Fruit fly (Drosophila melanogaster) whole organism, embryonic: Measurements from ENCODE around the gene Pbgs.

Source experiments
- Blimp-1 ChIP-seq: fragments of 200-800 bp; sonication (Bioruptor generic); optimal IDR thresholded peaks from 3 replicates; lab custom pipeline; 2018; ENCODE audit warnings: missing biosample characterization, missing genetic modification characterization, mild to moderate bottlenecking, moderate library complexity, missing genetic modification reagents
- CG12769 ChIP-seq: fragments of 200-800 bp; sonication (Bioruptor generic); optimal IDR thresholded peaks from 2 replicates; lab custom pipeline; 2019; ENCODE audit warnings: missing biosample characterization, mild to moderate bottlenecking, missing genetic modification characterization, moderate library complexity
- CG18599 ChIP-seq: fragments of 200-800 bp; sonication (Bioruptor generic); optimal IDR thresholded peaks from 3 replicates; lab custom pipeline; 2017; ENCODE audit warnings: missing biosample characterization, missing genetic modification characterization, mild to moderate bottlenecking, moderate library complexity, missing genetic modification reagents
- CG2199 ChIP-seq: fragments of 200-800 bp; sonication (Bioruptor generic); IDR thresholded peaks from 3 replicates; pipeline ENCODE4 v1.3.6; 2022; ENCODE audit warnings: missing biosample characterization, missing genetic modification characterization
- CG2712 ChIP-seq: fragments of 200-800 bp; optimal IDR thresholded peaks from 3 replicates; lab custom pipeline; 2019; ENCODE audit warnings: missing biosample characterization, mild to moderate bottlenecking, missing genetic modification characterization, moderate library complexity
- CG30403 ChIP-seq: fragments of 200-800 bp; sonication (Bioruptor generic); optimal IDR thresholded peaks from 3 replicates; lab custom pipeline; 2016; ENCODE audit warnings: missing biosample characterization, missing genetic modification characterization
- CG4360 ChIP-seq: fragments of 200-800 bp; sonication (Bioruptor generic); IDR thresholded peaks from 2 replicates; pipeline ENCODE4 v1.3.6; 2022; ENCODE audit warnings: missing biosample characterization, missing genetic modification characterization
- CG5180 ChIP-seq: fragments of 200-800 bp; sonication (Bioruptor generic); optimal IDR thresholded peaks from 3 replicates; lab custom pipeline; 2017; ENCODE audit warnings: missing biosample characterization, missing genetic modification characterization, mild to moderate bottlenecking, moderate library complexity, missing genetic modification reagents
- CG7271 ChIP-seq: fragments of 200-800 bp; sonication (Bioruptor generic); optimal IDR thresholded peaks from 2 replicates; lab custom pipeline; 2018; ENCODE audit warnings: missing biosample characterization, mild to moderate bottlenecking, missing genetic modification characterization, moderate library complexity
- CG8359 ChIP-seq: fragments of 200-800 bp; sonication (Bioruptor generic); optimal IDR thresholded peaks from 2 replicates; lab custom pipeline; 2017; ENCODE audit warnings: missing biosample characterization, mild to moderate bottlenecking, missing genetic modification characterization, borderline replicate concordance
- CG9215 ChIP-seq: fragments of 200-800 bp; sonication (Bioruptor generic); IDR thresholded peaks from 2 replicates; pipeline ENCODE4 v1.3.6; 2022; ENCODE audit warnings: missing biosample characterization, missing genetic modification characterization
- Fer2 ChIP-seq: fragments of 200-800 bp; sonication (Bioruptor generic); optimal IDR thresholded peaks from 2 replicates; lab custom pipeline; 2018; ENCODE audit warnings: missing biosample characterization, mild to moderate bottlenecking, missing genetic modification characterization, moderate library complexity
- HLH3B ChIP-seq: fragments of 200-800 bp; sonication (Bioruptor generic); IDR thresholded peaks from 2 replicates; pipeline ENCODE4 v1.3.6; 2022; ENCODE audit warnings: missing biosample characterization, missing genetic modification characterization
- HmgD ChIP-seq: fragments of 200-800 bp; sonication (Bioruptor generic); optimal IDR thresholded peaks from 3 replicates; lab custom pipeline; 2016; ENCODE audit warnings: missing biosample characterization, missing genetic modification characterization
- MBD-R2 ChIP-seq: fragments of 200-800 bp; sonication (Bioruptor generic); IDR thresholded peaks from 2 replicates; pipeline ENCODE4 v1.3.6; 2022; ENCODE audit warnings: missing biosample characterization, missing genetic modification characterization
- MESR4 ChIP-seq: fragments of 200-800 bp; sonication (Bioruptor generic); optimal IDR thresholded peaks from 2 replicates; lab custom pipeline; 2018; ENCODE audit warnings: missing biosample characterization, mild to moderate bottlenecking, missing genetic modification characterization, moderate library complexity
- Med ChIP-seq: fragments of 200-800 bp; sonication (Bioruptor generic); peaks from one replicate; lab custom pipeline; 2016; ENCODE audit warnings: missing biosample characterization, missing genetic modification characterization, mild to moderate bottlenecking, inconsistent platforms, moderate library complexity
- Meics ChIP-seq: fragments of 200-800 bp; sonication (Bioruptor generic); optimal IDR thresholded peaks from 2 replicates; lab custom pipeline; 2017; ENCODE audit warnings: missing biosample characterization, mild to moderate bottlenecking, missing genetic modification characterization
- Pdp1 ChIP-seq, 2 experiments: fragments of 200-800 bp; sonication (Bioruptor generic); optimal IDR thresholded peaks; 3 replicates each; lab custom pipeline; 2016; ENCODE audit warnings: missing biosample characterization in 2 of 2, missing genetic modification characterization in 2 of 2, mild to moderate bottlenecking in 1 of 2, moderate library complexity in 1 of 2
- Rx ChIP-seq: fragments of 200-800 bp; sonication (Bioruptor generic); IDR thresholded peaks from 2 replicates; pipeline ENCODE4 v1.3.6; 2022; ENCODE audit warnings: missing biosample characterization, missing genetic modification characterization
- Sin3A ChIP-seq: fragments of >200 bp; optimal IDR thresholded peaks from 2 replicates; lab custom pipeline; 2018
- Six4 ChIP-seq: fragments of 200-800 bp; sonication (Bioruptor generic); optimal IDR thresholded peaks from 2 replicates; lab custom pipeline; 2016; ENCODE audit warnings: missing biosample characterization, missing genetic modification characterization
- Xrp1 ChIP-seq: fragments of 200-800 bp; sonication (Bioruptor generic); IDR thresholded peaks from 2 replicates; pipeline ENCODE4 v1.3.6; 2022; ENCODE audit warnings: missing biosample characterization, missing genetic modification characterization
- cg ChIP-seq: fragments of 200-800 bp; sonication (Bioruptor generic); optimal IDR thresholded peaks from 3 replicates; lab custom pipeline; 2019; ENCODE audit warnings: missing biosample characterization, mild to moderate bottlenecking, missing genetic modification characterization, moderate library complexity
- chm ChIP-seq: fragments of 200-800 bp; sonication (Bioruptor generic); IDR thresholded peaks from 2 replicates; pipeline ENCODE4 v1.3.6; 2022; ENCODE audit warnings: missing biosample characterization, missing genetic modification characterization
- corto ChIP-seq: fragments of 200-800 bp; sonication (Bioruptor generic); optimal IDR thresholded peaks from 2 replicates; lab custom pipeline; 2016; ENCODE audit warnings: missing biosample characterization, mild to moderate bottlenecking, missing genetic modification characterization, moderate library complexity
- dan ChIP-seq: fragments of 200-800 bp; sonication (Bioruptor generic); IDR thresholded peaks from 2 replicates; pipeline ENCODE4 v1.3.6; 2022; ENCODE audit warnings: missing biosample characterization, missing genetic modification characterization
- ind ChIP-seq: fragments of 200-800 bp; sonication (Bioruptor generic); optimal IDR thresholded peaks from 3 replicates; lab custom pipeline; 2016; ENCODE audit warnings: missing biosample characterization, missing genetic modification characterization
- lbe ChIP-seq: fragments of 200-800 bp; sonication (Bioruptor generic); optimal IDR thresholded peaks from 2 replicates; lab custom pipeline; 2016; ENCODE audit warnings: missing biosample characterization, mild to moderate bottlenecking, missing genetic modification characterization
- onecut ChIP-seq: fragments of 200-800 bp; sonication (Bioruptor generic); IDR thresholded peaks from 2 replicates; pipeline ENCODE4 v1.3.6; 2022; ENCODE audit warnings: missing biosample characterization, missing genetic modification characterization
- pan ChIP-seq, 4 experiments: fragments of >200 bp in 3 of 4; fragments of 200-800 bp in 1 of 4; sonication (Bioruptor generic) in 1 of 4; optimal IDR thresholded peaks in 3 of 4; IDR thresholded peaks in 1 of 4; 2 replicates each; pipeline versions ENCODE4 v1.3.6 to Lab custom; 2017 to 2022; ENCODE audit warnings: missing biosample characterization in 2 of 4, missing genetic modification characterization in 2 of 4, mixed read lengths in 1 of 4
- pho ChIP-seq: fragments of 200-800 bp; sonication (Bioruptor generic); optimal IDR thresholded peaks from 2 replicates; lab custom pipeline; 2016; ENCODE audit warnings: missing biosample characterization, missing genetic modification characterization
- phol ChIP-seq: fragments of 200-800 bp; sonication (Bioruptor generic); optimal IDR thresholded peaks from 3 replicates; lab custom pipeline; 2018; ENCODE audit warnings: missing biosample characterization, mild to moderate bottlenecking, missing genetic modification characterization, moderate library complexity
- sd ChIP-seq: fragments of 200-800 bp; sonication (Bioruptor generic); optimal IDR thresholded peaks from 3 replicates; lab custom pipeline; 2018; ENCODE audit warnings: missing biosample characterization, mild to moderate bottlenecking, missing genetic modification characterization, moderate library complexity
- sens ChIP-seq: fragments of 200-800 bp; sonication (Bioruptor generic); peaks from one replicate; lab custom pipeline; 2016; ENCODE audit warnings: missing biosample characterization, missing genetic modification characterization
- shn ChIP-seq: fragments of 200-800 bp; sonication (Bioruptor generic); optimal IDR thresholded peaks from 3 replicates; lab custom pipeline; 2016; ENCODE audit warnings: missing biosample characterization, missing genetic modification characterization
- sisA ChIP-seq: fragments of 200-800 bp; sonication (Bioruptor generic); IDR thresholded peaks from 2 replicates; pipeline ENCODE4 v1.3.6; 2022; ENCODE audit warnings: missing biosample characterization, missing genetic modification characterization
- sr ChIP-seq: fragments of 200-800 bp; sonication (Bioruptor generic); IDR thresholded peaks from 3 replicates; pipeline ENCODE4 v1.3.6; 2022; ENCODE audit warnings: missing biosample characterization, missing genetic modification characterization

Gene Pbgs

dm6 chr3L:12287370-12287769 lies 16.2 kb upstream of the Pbgs start (continued):
- TF ChIP-seq lbe: no peak
- TF ChIP-seq Rx (GFP tag; lab: Robert Waterston, UW): 0 out of 2 replicates have a peak, but pooled peaks have one; percentile 10
- peak; percentile 20 for TF ChIP-seq CG2712
- no peak for TF ChIP-seq CG8359 (GFP tag; lab: Kevin White, UChicago)
- no peak for TF ChIP-seq corto
- TF ChIP-seq CG18599 (GFP tag; lab: Kevin White, UChicago): no peak
- TF ChIP-seq CG9215: no peak
- TF ChIP-seq dan (GFP tag; lab: Robert Waterston, UW): no peak
- 0 out of 2 replicates have a peak, but pooled peaks have one; percentile 6 for TF ChIP-seq HLH3B (GFP tag; lab: Robert Waterston, UW)
- peak; percentile 28; the same call in 1 of the 2 replicates for TF ChIP-seq Xrp1 (GFP tag; lab: Robert Waterston, UW)
- TF ChIP-seq cg (GFP tag; lab: Kevin White, UChicago): no peak
- no peak for TF ChIP-seq Blimp-1 (GFP tag; lab: Kevin White, UChicago)
- 0 out of 2 replicates have a peak, but pooled peaks have one; percentile 11 for TF ChIP-seq sisA (GFP tag; lab: Robert Waterston, UW)
- no peak for TF ChIP-seq pho
- TF ChIP-seq CG7271: no peak
- no peak for TF ChIP-seq Six4
- peak; percentile 62 for TF ChIP-seq sens (GFP tag; lab: Kevin White, UChicago)
- no peak for TF ChIP-seq pan (optimal IDR thresholded peaks at IDR 0.05; lab: Kevin White, UChicago)
- peak in 1 of 2 experiments; percentile 31 for TF ChIP-seq pan (GFP tag; optimal IDR thresholded peaks at IDR 0.05 in 1 of 2, IDR thresholded peaks at IDR 0.05 in 1 of 2)
- TF ChIP-seq phol (tag; lab: Kevin White, UChicago): peak; percentile 8
- no peak for TF ChIP-seq Meics (GFP tag; lab: Kevin White, UChicago)
- no peak for TF ChIP-seq MBD-R2
- TF ChIP-seq CG2199 (GFP tag; lab: Robert Waterston, UW): no peak
- TF ChIP-seq HmgD: no peak
- no peak for TF ChIP-seq CG5180 (GFP tag; lab: Kevin White, UChicago)
- no peak for TF ChIP-seq chm (GFP tag; lab: Robert Waterston, UW)
- TF ChIP-seq shn (GFP tag; lab: Kevin White, UChicago): no peak
- TF ChIP-seq CG30403 (GFP tag; lab: Kevin White, UChicago): no peak

- no peak for TF ChIP-seq Sin3A (lab: Kevin White, UChicago)
- TF ChIP-seq Fer2 (tag; lab: Kevin White, UChicago): no peak
- 0 out of 2 replicates have a peak, but pooled peaks have one; percentile 2 for TF ChIP-seq CG4360
- TF ChIP-seq ind (GFP tag; lab: Kevin White, UChicago): no peak
- peak; percentile 49 for TF ChIP-seq sd
- TF ChIP-seq sr (GFP tag; lab: Robert Waterston, UW): peak; percentile 90
- peak; percentile 4 for TF ChIP-seq MESR4 (GFP tag; lab: Kevin White, UChicago)
- TF ChIP-seq Med (GFP tag; lab: Kevin White, UChicago): peak; percentile 44
- peak; percentile 87 for TF ChIP-seq onecut
- TF ChIP-seq Pdp1 (GFP tag; optimal IDR thresholded peaks at IDR 0.05; lab: Kevin White, UChicago): peak in 1 of 2 experiments; percentile 71
- peak; percentile 90 for TF ChIP-seq CG12769 (tag; lab: Kevin White, UChicago)
- TF ChIP-seq, all 482 proteins: peak for 8
Observed at dm6 chr3L:12277880-12278287, 6.7 kb upstream of the Pbgs start.
